Worm (Caenorhabditis elegans) whole organism, late embryonic: ENCODE measurements around the gene ZK1307.8.
A peak's percentile ranks its signal among the peaks of the same experiment; 100 is the strongest.

ENCODE experiments used
- ceh-31 ChIP-seq: sonication (generic microtip); optimal IDR thresholded peaks from 2 replicates; lab custom pipeline; 2016; ENCODE audit warnings: missing genetic modification characterization, missing compliant biosample characterization
- nhr-232 ChIP-seq: sonication (generic microtip); optimal IDR thresholded peaks from 2 replicates; lab custom pipeline; 2016; ENCODE audit warnings: missing genetic modification characterization, missing compliant biosample characterization
- rnt-1 ChIP-seq: sonication (generic microtip); optimal IDR thresholded peaks from 2 replicates; lab custom pipeline; 2016; ENCODE audit warnings: missing genetic modification characterization, missing compliant biosample characterization

ce11 chrII:9644940-9645634, 20.7 kb downstream of the ZK1307.8 start:
- TF ChIP-seq ceh-31 (tag; lab: Kevin White, UChicago) (no peak), nhr-232 (tag; lab: Kevin White, UChicago) (no peak), rnt-1 (tag; lab: Kevin White, UChicago) (peak; percentile 77)
